Fruit fly (Drosophila melanogaster): ENCODE results near the gene CG15258.

DNA sequence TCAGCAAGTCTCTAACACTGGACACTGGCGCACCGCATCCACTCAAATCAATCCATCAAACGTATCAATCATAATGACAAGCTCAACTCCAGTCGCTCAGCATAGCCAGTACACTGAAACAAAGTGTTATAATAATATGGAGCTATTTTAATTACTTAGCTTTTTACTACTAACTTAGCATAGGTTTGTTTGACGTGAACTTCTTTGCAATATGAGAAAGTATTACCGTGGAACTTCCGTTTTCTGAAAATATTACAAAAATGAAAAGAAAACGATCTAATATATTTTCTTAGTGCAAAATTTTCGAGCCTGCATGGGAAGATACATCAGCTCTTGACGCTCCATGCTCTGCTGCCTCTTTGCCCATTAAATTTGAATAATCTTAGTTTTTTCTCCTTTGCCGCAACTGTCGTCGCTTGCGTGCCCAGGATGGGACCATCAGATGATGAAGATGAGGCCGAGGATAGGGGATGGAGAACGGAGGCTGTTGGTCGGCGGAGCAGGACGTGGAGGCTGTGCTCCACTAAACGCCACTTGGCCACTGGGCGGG lies 21.7 kb upstream of the CG15258 start:
- TF ChIP-seq CG34367 (tag; optimal IDR thresholded peaks at IDR 0.05) (no peak), Pif1A (GFP tag; optimal IDR thresholded peaks at IDR 0.05) (no peak), Pif1B (GFP tag; optimal IDR thresholded peaks at IDR 0.05) (no peak), CG32121 (GFP tag; IDR thresholded peaks at IDR 0.05) (no peak), Snoo (tag; optimal IDR thresholded peaks at IDR 0.05) (no peak)

Measured in whole organism, pupa.